Fruit fly (Drosophila melanogaster) whole organism, embryonic: ENCODE data around the gene CG42699.

ENCODE experiments used
- Adf1 ChIP-seq: fragments of 200-800 bp; sonication (Bioruptor generic); IDR thresholded peaks from 2 replicates; pipeline ENCODE4 v1.3.6; 2022; ENCODE audit warnings: missing biosample characterization, missing genetic modification characterization
- Bgb ChIP-seq: fragments of 200-800 bp; sonication (Bioruptor generic); IDR thresholded peaks from 2 replicates; pipeline ENCODE4 v1.3.6; 2022; ENCODE audit warnings: missing biosample characterization, missing genetic modification characterization; ENCODE audit not compliant: partially characterized antibody
- CG11696 ChIP-seq: fragments of 200-800 bp; sonication (Bioruptor generic); IDR thresholded peaks from 2 replicates; pipeline ENCODE4 v1.3.6; 2022; ENCODE audit warnings: missing biosample characterization, missing genetic modification characterization
- CG15269 ChIP-seq: fragments of 200-800 bp; sonication (Bioruptor generic); optimal IDR thresholded peaks from 2 replicates; lab custom pipeline; 2018; ENCODE audit warnings: missing biosample characterization, mild to moderate bottlenecking, missing genetic modification characterization, moderate library complexity
- CG15514 ChIP-seq: fragments of 200-800 bp; sonication (Bioruptor generic); optimal IDR thresholded peaks from 3 replicates; lab custom pipeline; 2017; ENCODE audit warnings: missing biosample characterization, missing genetic modification characterization, mild to moderate bottlenecking, moderate library complexity, missing genetic modification reagents
- CG16863 ChIP-seq: fragments of 200-800 bp; sonication (Bioruptor generic); optimal IDR thresholded peaks from 3 replicates; lab custom pipeline; 2016; ENCODE audit warnings: missing biosample characterization, missing genetic modification characterization
- CG17361 ChIP-seq: fragments of 200-800 bp; sonication (Bioruptor generic); IDR thresholded peaks from 3 replicates; pipeline ENCODE4 v1.3.6; 2022; ENCODE audit warnings: missing biosample characterization, missing genetic modification characterization
- CG1832 ChIP-seq: fragments of 200-800 bp; sonication (Bioruptor generic); optimal IDR thresholded peaks from 2 replicates; lab custom pipeline; 2017; ENCODE audit warnings: missing biosample characterization, mild to moderate bottlenecking, missing genetic modification characterization, inconsistent platforms
- CG18619 ChIP-seq: fragments of 200-800 bp; sonication (Bioruptor generic); optimal IDR thresholded peaks from 3 replicates; lab custom pipeline; 2017; ENCODE audit warnings: missing biosample characterization, mild to moderate bottlenecking, missing genetic modification characterization
- CG2678 ChIP-seq: fragments of 200-800 bp; sonication (Bioruptor generic); optimal IDR thresholded peaks from 3 replicates; lab custom pipeline; 2019; ENCODE audit warnings: missing biosample characterization, mild to moderate bottlenecking, missing genetic modification characterization, moderate library complexity
- CG2875 ChIP-seq: fragments of 200-800 bp; sonication (Bioruptor generic); optimal IDR thresholded peaks from 2 replicates; lab custom pipeline; 2017; ENCODE audit warnings: missing biosample characterization, mild to moderate bottlenecking, missing genetic modification characterization, missing genetic modification reagents
- CG30431 ChIP-seq: fragments of 200-800 bp; sonication (Bioruptor generic); optimal IDR thresholded peaks from 2 replicates; lab custom pipeline; 2017; ENCODE audit warnings: missing biosample characterization, missing genetic modification characterization
- CG31365 ChIP-seq: fragments of 200-800 bp; sonication (Bioruptor generic); optimal IDR thresholded peaks from 2 replicates; lab custom pipeline; 2018; ENCODE audit warnings: missing biosample characterization, mild to moderate bottlenecking, missing genetic modification characterization
- CG33557 ChIP-seq: fragments of 200-800 bp; sonication (Bioruptor generic); optimal IDR thresholded peaks from 2 replicates; lab custom pipeline; 2019; ENCODE audit warnings: missing biosample characterization, mild to moderate bottlenecking, missing genetic modification characterization, moderate library complexity
- CG4328 ChIP-seq: fragments of 200-800 bp; sonication (Bioruptor generic); optimal IDR thresholded peaks from 3 replicates; lab custom pipeline; 2017; ENCODE audit warnings: missing biosample characterization, missing genetic modification reagents, missing genetic modification characterization
- CG4360 ChIP-seq: fragments of 200-800 bp; sonication (Bioruptor generic); IDR thresholded peaks from 2 replicates; pipeline ENCODE4 v1.3.6; 2022; ENCODE audit warnings: missing biosample characterization, missing genetic modification characterization
- CG4424 ChIP-seq: fragments of 200-800 bp; sonication (Bioruptor generic); optimal IDR thresholded peaks from 3 replicates; lab custom pipeline; 2016; ENCODE audit warnings: missing biosample characterization, missing genetic modification characterization
- CG4707 ChIP-seq: fragments of 200-800 bp; sonication (Bioruptor generic); optimal IDR thresholded peaks from 2 replicates; lab custom pipeline; 2018; ENCODE audit warnings: missing biosample characterization, mild to moderate bottlenecking, missing genetic modification characterization, moderate library complexity
- CG5180 ChIP-seq: fragments of 200-800 bp; sonication (Bioruptor generic); optimal IDR thresholded peaks from 3 replicates; lab custom pipeline; 2017; ENCODE audit warnings: missing biosample characterization, missing genetic modification characterization, mild to moderate bottlenecking, moderate library complexity, missing genetic modification reagents
- CG5953 ChIP-seq: fragments of 200-800 bp; sonication (Bioruptor generic); IDR thresholded peaks from 2 replicates; pipeline ENCODE4 v1.3.6; 2022; ENCODE audit warnings: missing biosample characterization, missing genetic modification characterization
- CG7271 ChIP-seq: fragments of 200-800 bp; sonication (Bioruptor generic); optimal IDR thresholded peaks from 2 replicates; lab custom pipeline; 2018; ENCODE audit warnings: missing biosample characterization, mild to moderate bottlenecking, missing genetic modification characterization, moderate library complexity
- Camta ChIP-seq: fragments of 200-800 bp; sonication (Bioruptor generic); optimal IDR thresholded peaks from 2 replicates; lab custom pipeline; 2016; ENCODE audit warnings: missing biosample characterization, missing genetic modification characterization
- Dref ChIP-seq: fragments of 200-800 bp; sonication (Bioruptor generic); IDR thresholded peaks from 2 replicates; pipeline ENCODE4 v1.3.6; 2022; ENCODE audit warnings: missing biosample characterization, missing genetic modification characterization
- Drgx ChIP-seq: fragments of 200-800 bp; sonication (Bioruptor generic); IDR thresholded peaks from 2 replicates; pipeline ENCODE4 v1.3.6; 2022; ENCODE audit warnings: missing biosample characterization, missing genetic modification characterization
- E2f2 ChIP-seq: fragments of 200-800 bp; sonication (Bioruptor generic); IDR thresholded peaks from 2 replicates; pipeline ENCODE4 v1.3.6; 2022; ENCODE audit warnings: missing biosample characterization, missing genetic modification characterization
- Ets65A ChIP-seq: fragments of 200-800 bp; sonication (Bioruptor generic); peaks from one replicate; lab custom pipeline; 2016; ENCODE audit warnings: missing biosample characterization, missing genetic modification characterization
- Ets97D ChIP-seq: fragments of 200-800 bp; sonication (Bioruptor generic); optimal IDR thresholded peaks from 3 replicates; lab custom pipeline; 2016; ENCODE audit warnings: missing biosample characterization, missing genetic modification characterization
- Gsc ChIP-seq: fragments of 200-800 bp; sonication (Bioruptor generic); IDR thresholded peaks from 2 replicates; pipeline ENCODE4 v1.3.6; 2022; ENCODE audit warnings: missing biosample characterization, missing genetic modification characterization
- Hey ChIP-seq: fragments of 200-800 bp; sonication (Bioruptor generic); optimal IDR thresholded peaks from 3 replicates; lab custom pipeline; 2018; ENCODE audit warnings: missing biosample characterization, mild to moderate bottlenecking, missing genetic modification characterization
- Ravus ChIP-seq: fragments of 200-800 bp; sonication (Bioruptor generic); IDR thresholded peaks from 2 replicates; pipeline ENCODE4 v1.3.6; 2022; ENCODE audit warnings: missing biosample characterization, missing genetic modification characterization
- TFAM ChIP-seq: fragments of 200-800 bp; sonication (Bioruptor generic); optimal IDR thresholded peaks from 2 replicates; lab custom pipeline; 2017; ENCODE audit warnings: missing biosample characterization, missing genetic modification characterization, inconsistent platforms
- Usf ChIP-seq: fragments of 200-800 bp; sonication (Bioruptor generic); optimal IDR thresholded peaks from 2 replicates; lab custom pipeline; 2017; ENCODE audit warnings: missing genotype, missing biosample characterization, missing genetic modification characterization
- crc ChIP-seq: fragments of 200-800 bp; sonication (Bioruptor generic); optimal IDR thresholded peaks from 2 replicates; lab custom pipeline; 2016; ENCODE audit warnings: missing biosample characterization, missing genetic modification characterization
- da ChIP-seq: fragments of 200-800 bp; sonication (Bioruptor generic); optimal IDR thresholded peaks from 2 replicates; lab custom pipeline; 2016; ENCODE audit warnings: missing biosample characterization, missing genetic modification characterization
- dmrt11E ChIP-seq: fragments of 200-800 bp; sonication (Bioruptor generic); optimal IDR thresholded peaks from 3 replicates; lab custom pipeline; 2018; ENCODE audit warnings: missing biosample characterization, mild to moderate bottlenecking, missing genetic modification characterization, moderate library complexity
- dysf ChIP-seq: fragments of 200-800 bp; sonication (Bioruptor generic); IDR thresholded peaks from 3 replicates; pipeline ENCODE4 v1.3.6; 2022; ENCODE audit warnings: missing biosample characterization, missing genetic modification characterization
- ewg ChIP-seq: fragments of 200-800 bp; sonication (Bioruptor generic); optimal IDR thresholded peaks from 3 replicates; lab custom pipeline; 2017; ENCODE audit warnings: mild to moderate bottlenecking, missing biosample characterization, missing genetic modification reagents, missing genetic modification characterization
- fd96Cb ChIP-seq: fragments of 200-800 bp; sonication (Bioruptor generic); optimal IDR thresholded peaks from 2 replicates; lab custom pipeline; 2018; ENCODE audit warnings: missing biosample characterization, mild to moderate bottlenecking, missing genetic modification characterization, moderate library complexity
- ken ChIP-seq: fragments of 200-800 bp; sonication (Bioruptor generic); IDR thresholded peaks from 3 replicates; pipeline ENCODE4 v1.3.6; 2022; ENCODE audit warnings: missing biosample characterization, missing genetic modification characterization
- luna ChIP-seq: fragments of 200-800 bp; sonication (Bioruptor generic); optimal IDR thresholded peaks from 2 replicates; lab custom pipeline; 2016; ENCODE audit warnings: missing biosample characterization, missing genetic modification characterization
- mirr ChIP-seq: fragments of 200-800 bp; sonication (Bioruptor generic); optimal IDR thresholded peaks from 3 replicates; lab custom pipeline; 2018; ENCODE audit warnings: missing biosample characterization, mild to moderate bottlenecking, missing genetic modification characterization
- oc ChIP-seq: fragments of 200-800 bp; sonication (Bioruptor generic); optimal IDR thresholded peaks from 2 replicates; lab custom pipeline; 2018; ENCODE audit warnings: missing biosample characterization, mild to moderate bottlenecking, missing genetic modification characterization, moderate library complexity
- p53 ChIP-seq: fragments of 200-800 bp; sonication (Bioruptor generic); optimal IDR thresholded peaks from 2 replicates; lab custom pipeline; 2016; ENCODE audit warnings: missing biosample characterization, missing genetic modification characterization
- pb ChIP-seq: fragments of 200-800 bp; sonication (Bioruptor generic); optimal IDR thresholded peaks from 3 replicates; lab custom pipeline; 2016; ENCODE audit warnings: missing biosample characterization, missing genetic modification characterization
- pita ChIP-seq: fragments of 200-800 bp; sonication (Bioruptor generic); optimal IDR thresholded peaks from 2 replicates; lab custom pipeline; 2017; ENCODE audit warnings: missing biosample characterization, mild to moderate bottlenecking, missing genetic modification characterization
- slp2 ChIP-seq: fragments of 200-800 bp; sonication (Bioruptor generic); optimal IDR thresholded peaks from 2 replicates; lab custom pipeline; 2016; ENCODE audit warnings: missing biosample characterization, missing genetic modification characterization
- sob ChIP-seq: fragments of 200-800 bp; sonication (Bioruptor generic); IDR thresholded peaks from 2 replicates; pipeline ENCODE4 v1.3.6; 2022; ENCODE audit warnings: missing biosample characterization, missing genetic modification characterization

CG42699 gene

DNA sequence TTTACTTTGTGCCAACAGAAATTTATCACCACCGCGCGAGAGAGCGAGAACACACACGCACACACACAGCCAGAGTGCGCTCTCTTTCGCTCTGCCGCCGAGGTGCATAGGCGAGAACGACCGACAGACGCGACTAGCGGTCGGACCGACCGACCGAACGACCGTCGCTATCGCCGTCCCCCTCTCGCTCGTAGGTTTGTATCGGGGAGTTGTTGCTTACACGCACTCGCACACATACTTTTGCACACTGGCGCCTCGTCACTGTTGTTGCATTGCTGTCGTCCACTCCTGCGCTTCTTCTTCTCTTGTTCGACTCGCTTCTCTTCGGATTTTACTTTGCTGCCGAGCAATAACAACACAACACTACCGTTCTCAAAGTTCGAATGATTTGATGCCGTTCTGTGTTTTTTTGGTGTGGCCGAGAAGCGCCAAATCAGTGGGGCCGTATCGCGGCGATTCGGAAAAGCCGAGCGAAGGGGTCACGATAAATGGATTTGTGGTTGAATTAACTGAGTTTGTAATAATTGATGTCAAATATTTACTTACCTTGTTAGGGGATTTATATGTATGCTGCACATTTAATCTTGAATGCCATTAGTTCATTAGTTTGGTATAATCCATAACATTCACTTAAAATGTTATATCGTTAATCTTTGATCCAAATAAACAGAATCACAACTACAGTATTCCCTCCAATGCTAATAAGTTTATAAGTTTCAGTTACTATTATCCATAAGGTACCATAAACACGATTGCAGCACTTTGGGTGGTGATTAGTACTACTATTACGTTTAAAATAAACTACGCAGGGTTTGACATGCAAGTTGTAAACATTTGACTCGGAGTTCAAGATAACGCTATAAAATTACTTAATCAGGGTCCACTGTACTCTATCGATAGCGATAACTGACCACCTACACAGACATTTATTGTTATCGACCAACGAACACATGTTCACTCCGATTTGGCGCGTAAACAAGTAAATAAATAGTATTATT lies 17.2 kb upstream of the CG42699 start, which contains the start of the genes IntS6 and Rtel1 (continued):
- TF ChIP-seq CG31365 (tag; lab: Kevin White, UChicago) (peak; percentile 71), Ets65A (GFP tag; lab: Kevin White, UChicago) (peak; percentile 97), slp2 (GFP tag; lab: Kevin White, UChicago) (peak; percentile 82), da (GFP tag; lab: Kevin White, UChicago) (peak; percentile 66), CG4328 (GFP tag; lab: Kevin White, UChicago) (peak; percentile 88), CG30431 (GFP tag; lab: Kevin White, UChicago) (peak; percentile 87), CG2875 (peak; percentile 67), CG4707 (GFP tag; lab: Kevin White, UChicago) (peak; percentile 81), ken (GFP tag; lab: Robert Waterston, UW) (peak; percentile 88), ewg (GFP tag; lab: Kevin White, UChicago) (peak; percentile 70), E2f2 (GFP tag; lab: Robert Waterston, UW) (peak; percentile 62), CG1832 (GFP tag; lab: Kevin White, UChicago) (peak; percentile 96), sob (GFP tag; lab: Robert Waterston, UW) (peak; percentile 91), CG2678 (peak; percentile 94), CG5180 (GFP tag; lab: Kevin White, UChicago) (peak; percentile 61), crc (GFP tag; lab: Kevin White, UChicago) (peak; percentile 80), mirr (GFP tag; lab: Kevin White, UChicago) (peak; percentile 97), CG4360 (GFP tag; lab: Robert Waterston, UW) (peak; percentile 74), Gsc (GFP tag; lab: Robert Waterston, UW) (peak; percentile 72), CG4424 (GFP tag; lab: Kevin White, UChicago) (peak; percentile 90), luna (GFP tag; lab: Kevin White, UChicago) (peak; percentile 71), CG17361 (GFP tag; lab: Robert Waterston, UW) (peak; percentile 93), Drgx (GFP tag; lab: Robert Waterston, UW) (peak; percentile 88), Camta (GFP tag; lab: Kevin White, UChicago) (peak; percentile 89), CG7271 (tag; lab: Kevin White, UChicago) (peak; percentile 52), dysf (GFP tag; lab: Robert Waterston, UW) (peak; percentile 94), Hey (tag; lab: Kevin White, UChicago) (peak; percentile 67), CG33557 (GFP tag; lab: Kevin White, UChicago) (peak; percentile 87), Usf (GFP tag; lab: Kevin White, UChicago) (peak; percentile 83)

dm6 chrX:5751949-5752348 lies 12.4 kb upstream of the CG42699 start, which contains the start of gene CG15772:
TSS of gene CG15772 (plus strand) at chrX:5752249.
- TF ChIP-seq fd96Cb (no peak), pb (GFP tag; lab: Kevin White, UChicago) (no peak), dmrt11E (tag; lab: Kevin White, UChicago) (no peak), slp2 (GFP tag; lab: Kevin White, UChicago) (no peak), Ravus (GFP tag; lab: Robert Waterston, UW) (no peak), Ets97D (GFP tag; lab: Kevin White, UChicago) (no peak), CG11696 (GFP tag; lab: Robert Waterston, UW) (no peak)
- TF ChIP-seq, all 482 proteins: peak for 0

- no peak for TF ChIP-seq CG16863 (GFP tag; lab: Kevin White, UChicago)
- TF ChIP-seq oc (tag; lab: Kevin White, UChicago) = no peak
- no peak for TF ChIP-seq CG15269 (tag; lab: Kevin White, UChicago)
- TF ChIP-seq Bgb (GFP tag; lab: Robert Waterston, UW) = no peak
- TF ChIP-seq p53 (GFP tag; lab: Kevin White, UChicago) = no peak
- no peak for TF ChIP-seq CG18619 (GFP tag; lab: Kevin White, UChicago)
- TF ChIP-seq Adf1 = no peak
- TF ChIP-seq TFAM (GFP tag; lab: Kevin White, UChicago) = no peak
- no peak for TF ChIP-seq CG15514 (GFP tag; lab: Kevin White, UChicago)
- TF ChIP-seq Dref (GFP tag; lab: Robert Waterston, UW) = no peak
- TF ChIP-seq pita (GFP tag; lab: Kevin White, UChicago) = no peak
- TF ChIP-seq CG5953 (GFP tag; lab: Robert Waterston, UW) = no peak
These were observed 11.5 kb upstream of the CG42699 start for dm6 chrX:5752838-5753237.
